Fruit fly (Drosophila melanogaster): Measurements from ENCODE around the gene Lar.

Gene Lar

dm6 chr2L:19575626-19576298 is 10.7 kb upstream of the Lar start (continued):
- TF ChIP-seq CG10321 (GFP tag; IDR thresholded peaks at IDR 0.05) (peak; percentile 48), Chrac-16 (GFP tag; optimal IDR thresholded peaks at IDR 0.05) (peak; percentile 96), CG12769 (tag; optimal IDR thresholded peaks at IDR 0.05) (peak; percentile 97), CrebB (tag; optimal IDR thresholded peaks at IDR 0.05) (peak; percentile 79), otp (GFP tag; IDR thresholded peaks at IDR 0.05) (peak; percentile 76; the same call in 2 of the 3 replicates), CG2199 (GFP tag; IDR thresholded peaks at IDR 0.05) (peak; percentile 58; the same call in 1 of the 3 replicates), phol (tag; optimal IDR thresholded peaks at IDR 0.05) (peak; percentile 97), ap (GFP tag; IDR thresholded peaks at IDR 0.05) (peak; percentile 85), Dbx (GFP tag; IDR thresholded peaks at IDR 0.05) (peak; percentile 94), fd3F (GFP tag; optimal IDR thresholded peaks at IDR 0.05) (peak; percentile 94), HmgZ (tag; optimal IDR thresholded peaks at IDR 0.05) (peak; percentile 91), Sox100B (GFP tag; optimal IDR thresholded peaks at IDR 0.05) (peak; percentile 97), CG3163 (GFP tag; optimal IDR thresholded peaks at IDR 0.05) (peak; percentile 70), ttk (GFP tag; IDR thresholded peaks at IDR 0.05) (peak; percentile 85), unpg (GFP tag; optimal IDR thresholded peaks at IDR 0.05) (peak; percentile 96), Nf-YC (tag; optimal IDR thresholded peaks at IDR 0.05) (peak; percentile 89), CG30020 (tag; optimal IDR thresholded peaks at IDR 0.05) (peak; percentile 86), scrt (GFP tag; optimal IDR thresholded peaks at IDR 0.05) (peak; percentile 89), CG11696 (GFP tag; IDR thresholded peaks at IDR 0.05) (peak; percentile 73; the same call in 1 of the 2 replicates), bcd (GFP tag; optimal IDR thresholded peaks at IDR 0.05) (peak; percentile 98), peb (GFP tag; IDR thresholded peaks at IDR 0.05) (peak; percentile 89), kah (GFP tag; optimal IDR thresholded peaks at IDR 0.05) (peak; percentile 86), B-H2 (GFP tag; optimal IDR thresholded peaks at IDR 0.05) (peak; percentile 72), CG6791 (GFP tag; IDR thresholded peaks at IDR 0.05; ENCODE audit: partially characterized antibody) (0 out of 3 replicates have a peak, but pooled peaks have one; percentile 14), CG32772 (GFP tag; IDR thresholded peaks at IDR 0.05) (peak; percentile 92), CG12104 (GFP tag; optimal IDR thresholded peaks at IDR 0.05) (peak; percentile 96), CG3726 (GFP tag; IDR thresholded peaks at IDR 0.05) (peak; percentile 93; the same call in 2 of the 3 replicates), ac (GFP tag; optimal IDR thresholded peaks at IDR 0.05) (no peak), Tbp (GFP tag; optimal IDR thresholded peaks at IDR 0.05) (peak; percentile 50), CG2875 (GFP tag; optimal IDR thresholded peaks at IDR 0.05) (peak; percentile 91), hkb (optimal IDR thresholded peaks at IDR 0.05) (peak; percentile 54), hkb (GFP tag; IDR thresholded peaks at IDR 0.05) (peak; percentile 94), sob (GFP tag; IDR thresholded peaks at IDR 0.05) (peak; percentile 94), sima (GFP tag; optimal IDR thresholded peaks at IDR 0.05) (peak; percentile 89), trh (GFP tag; optimal IDR thresholded peaks at IDR 0.05) (peak; percentile 96), gsb-n (tag; optimal IDR thresholded peaks at IDR 0.05) (peak; percentile 96), wor (GFP tag; IDR thresholded peaks at IDR 0.05) (peak; percentile 93), stc (GFP tag; IDR thresholded peaks at IDR 0.05) (peak; percentile 94), tna (GFP tag; IDR thresholded peaks at IDR 0.05; ENCODE audit: partially characterized antibody) (no peak), CG12155 (GFP tag; optimal IDR thresholded peaks at IDR 0.05) (peak; percentile 94), Dfd (GFP tag; optimal IDR thresholded peaks at IDR 0.05) (no peak), Camta (GFP tag; optimal IDR thresholded peaks at IDR 0.05) (peak; percentile 98), CG4820 (GFP tag; optimal IDR thresholded peaks at IDR 0.05) (peak; percentile 94), HLHmδ (GFP tag; optimal IDR thresholded peaks at IDR 0.05) (peak; percentile 98), vnd (GFP tag; IDR thresholded peaks at IDR 0.05; ENCODE audit: partially characterized antibody) (no peak), CHES-1-like (GFP tag; optimal IDR thresholded peaks at IDR 0.05) (peak; percentile 96), gcm (GFP tag; optimal IDR thresholded peaks at IDR 0.05) (peak; percentile 85), CG9437 (GFP tag; optimal IDR thresholded peaks at IDR 0.05) (peak; percentile 94), prd (optimal IDR thresholded peaks at IDR 0.05) (no peak), prd (GFP tag; IDR thresholded peaks at IDR 0.05) (peak; percentile 96)

All from whole organism, embryonic.